Comparison of ENCODE assay signal across 1 fruit fly cellular context in genomic region chr2L:8362273-8362954, dm6.
A peak's percentile ranks its signal among the peaks of the same experiment; 100 is the strongest.
TF ChIP-seq lines count a peak whose summit lies in the region.

CG7627 (minus strand) TSS chr2L:8362469.

TF ChIP-seq in whole organism, embryonic, 481 proteins besides CTCF, POLR2A, EP300 and RAD21 (continued from another document):
- TF ChIP-seq Atf-2 (GFP tag; optimal IDR thresholded peaks at IDR 0.05; lab: Kevin White, UChicago) (peak; percentile 60), mld (GFP tag; IDR thresholded peaks at IDR 0.05; lab: Robert Waterston, UW; ENCODE audit: partially characterized antibody) (no peak), PHDP (tag; optimal IDR thresholded peaks at IDR 0.05; lab: Kevin White, UChicago) (peak; percentile 68), CG17802 (tag; optimal IDR thresholded peaks at IDR 0.05; lab: Kevin White, UChicago) (peak; percentile 34), lab (GFP tag; optimal IDR thresholded peaks at IDR 0.05; lab: Kevin White, UChicago) (peak; percentile 88), CG10321 (GFP tag; IDR thresholded peaks at IDR 0.05; lab: Robert Waterston, UW) (no peak), dmrt11E (tag; optimal IDR thresholded peaks at IDR 0.05; lab: Kevin White, UChicago) (peak; percentile 62), cwo (GFP tag; optimal IDR thresholded peaks at IDR 0.05; lab: Kevin White, UChicago) (peak; percentile 83), CG12744 (GFP tag; optimal IDR thresholded peaks at IDR 0.05; lab: Kevin White, UChicago) (peak; percentile 6), Sox100B (GFP tag; optimal IDR thresholded peaks at IDR 0.05; lab: Kevin White, UChicago) (peak; percentile 79), CG15073 (GFP tag; optimal IDR thresholded peaks at IDR 0.05; lab: Kevin White, UChicago) (peak; percentile 15), CG2875 (GFP tag; optimal IDR thresholded peaks at IDR 0.05; lab: Kevin White, UChicago) (peak; percentile 54), Nf-YB (GFP tag; optimal IDR thresholded peaks at IDR 0.05; lab: Kevin White, UChicago) (peak; percentile 26), CG12155 (GFP tag; optimal IDR thresholded peaks at IDR 0.05; lab: Kevin White, UChicago) (peak; percentile 53), Ets97D (GFP tag; optimal IDR thresholded peaks at IDR 0.05; lab: Kevin White, UChicago) (peak; percentile 42), stwl (tag; optimal IDR thresholded peaks at IDR 0.05; lab: Kevin White, UChicago) (no peak), CG30403 (GFP tag; optimal IDR thresholded peaks at IDR 0.05; lab: Kevin White, UChicago) (peak; percentile 83), CG9932 (GFP tag; IDR thresholded peaks at IDR 0.05; lab: Robert Waterston, UW) (peak; percentile 83), CG31224 (GFP tag; IDR thresholded peaks at IDR 0.05; lab: Robert Waterston, UW) (peak; percentile 96), Fer1 (GFP tag; optimal IDR thresholded peaks at IDR 0.05; lab: Kevin White, UChicago) (peak; percentile 86), oc (tag; optimal IDR thresholded peaks at IDR 0.05; lab: Kevin White, UChicago) (no peak), Gug (GFP tag; IDR thresholded peaks at IDR 0.05; lab: Robert Waterston, UW) (peak; percentile 86), CG16815 (GFP tag; optimal IDR thresholded peaks at IDR 0.05; lab: Kevin White, UChicago) (peak; percentile 76), HLHmδ (GFP tag; optimal IDR thresholded peaks at IDR 0.05; lab: Kevin White, UChicago) (no peak), slp2 (GFP tag; optimal IDR thresholded peaks at IDR 0.05; lab: Kevin White, UChicago) (peak; percentile 12), CG7963 (GFP tag; IDR thresholded peaks at IDR 0.05; lab: Robert Waterston, UW; ENCODE audit: partially characterized antibody) (no peak), CG10959 (GFP tag; IDR thresholded peaks at IDR 0.05; lab: Robert Waterston, UW) (peak; percentile 45; the same call in 1 of the 2 replicates), CG7745 (tag; optimal IDR thresholded peaks at IDR 0.05; lab: Kevin White, UChicago) (no peak), CG13624 (GFP tag; optimal IDR thresholded peaks at IDR 0.05; lab: Kevin White, UChicago) (peak; percentile 45), CG7271 (tag; optimal IDR thresholded peaks at IDR 0.05; lab: Kevin White, UChicago) (no peak), CG33557 (GFP tag; optimal IDR thresholded peaks at IDR 0.05; lab: Kevin White, UChicago) (peak; percentile 43), ab (GFP tag; optimal IDR thresholded peaks at IDR 0.05; lab: Kevin White, UChicago) (peak; percentile 72), nerfin-1 (tag; optimal IDR thresholded peaks at IDR 0.05; lab: Kevin White, UChicago) (peak; percentile 17), dmrt99B (tag; optimal IDR thresholded peaks at IDR 0.05; lab: Kevin White, UChicago) (peak; percentile 83), Med (GFP tag; lab: Kevin White, UChicago) (peak; percentile 97), tup (GFP tag; optimal IDR thresholded peaks at IDR 0.05; lab: Kevin White, UChicago) (peak; percentile 41), bab2 (GFP tag; optimal IDR thresholded peaks at IDR 0.05; lab: Kevin White, UChicago) (peak; percentile 74), hth (optimal IDR thresholded peaks at IDR 0.05; lab: Kevin White, UChicago) (no peak), Antp (GFP tag; optimal IDR thresholded peaks at IDR 0.05; lab: Kevin White, UChicago) (peak; percentile 70), CG18011 (GFP tag; optimal IDR thresholded peaks at IDR 0.05; lab: Kevin White, UChicago) (peak; percentile 26), E2f1 (GFP tag; IDR thresholded peaks at IDR 0.05; lab: Robert Waterston, UW) (peak; percentile 63), ken (GFP tag; IDR thresholded peaks at IDR 0.05; lab: Robert Waterston, UW) (0 out of 3 replicates have a peak, but pooled peaks have one; percentile 53), Scr (GFP tag; IDR thresholded peaks at IDR 0.05; lab: Robert Waterston, UW; ENCODE audit: partially characterized antibody) (0 out of 2 replicates have a peak, but pooled peaks have one; percentile 26), Hr78 (GFP tag; optimal IDR thresholded peaks at IDR 0.05; lab: Kevin White, UChicago) (peak in 1 of 2 experiments; percentile 15), ind (GFP tag; optimal IDR thresholded peaks at IDR 0.05; lab: Kevin White, UChicago) (peak; percentile 78), gsb-n (tag; optimal IDR thresholded peaks at IDR 0.05; lab: Kevin White, UChicago) (peak; percentile 19), chm (GFP tag; IDR thresholded peaks at IDR 0.05; lab: Robert Waterston, UW) (peak; percentile 72; the same call in 1 of the 2 replicates), psq (GFP tag; optimal IDR thresholded peaks at IDR 0.05; lab: Kevin White, UChicago) (no peak), peb (GFP tag; IDR thresholded peaks at IDR 0.05; lab: Robert Waterston, UW) (peak; percentile 65), CG18619 (GFP tag; optimal IDR thresholded peaks at IDR 0.05; lab: Kevin White, UChicago) (peak; percentile 71), vvl (GFP tag; IDR thresholded peaks at IDR 0.05; lab: Robert Waterston, UW) (peak; percentile 83), CG7839 (tag; optimal IDR thresholded peaks at IDR 0.05; lab: Kevin White, UChicago) (peak; percentile 80), caup (GFP tag; optimal IDR thresholded peaks at IDR 0.05; lab: Kevin White, UChicago; ENCODE audit: severe bottlenecking) (peak; percentile 73), phol (tag; optimal IDR thresholded peaks at IDR 0.05; lab: Kevin White, UChicago) (peak; percentile 70), trh (GFP tag; optimal IDR thresholded peaks at IDR 0.05; lab: Kevin White, UChicago) (peak; percentile 34), pros (GFP tag; optimal IDR thresholded peaks at IDR 0.05; lab: Kevin White, UChicago) (no peak), CG9215 (GFP tag; IDR thresholded peaks at IDR 0.05; lab: Robert Waterston, UW) (peak; percentile 69), toy (GFP tag; IDR thresholded peaks at IDR 0.05; lab: Robert Waterston, UW) (peak; percentile 54; the same call in 1 of the 2 replicates), CG9437 (GFP tag; optimal IDR thresholded peaks at IDR 0.05; lab: Kevin White, UChicago) (peak; percentile 67), fd96Cb (tag; optimal IDR thresholded peaks at IDR 0.05; lab: Kevin White, UChicago) (peak; percentile 68), fd64A (GFP tag; optimal IDR thresholded peaks at IDR 0.05; lab: Kevin White, UChicago) (no peak), tgo (GFP tag; IDR thresholded peaks at IDR 0.05; lab: Robert Waterston, UW) (peak; percentile 74), Dip3 (GFP tag; optimal IDR thresholded peaks at IDR 0.05; lab: Kevin White, UChicago) (peak; percentile 73), CG13424 (tag; optimal IDR thresholded peaks at IDR 0.05; lab: Kevin White, UChicago) (peak; percentile 78), MBD-R2 (GFP tag; IDR thresholded peaks at IDR 0.05; lab: Robert Waterston, UW) (no peak; the same call in 1 of the 2 replicates), CG1233 (GFP tag; optimal IDR thresholded peaks at IDR 0.05; lab: Kevin White, UChicago) (peak; percentile 54), CG10431 (GFP tag; optimal IDR thresholded peaks at IDR 0.05; lab: Kevin White, UChicago) (no peak), cad (GFP tag; optimal IDR thresholded peaks at IDR 0.05; lab: Kevin White, UChicago) (no peak), CG42726 (GFP tag; IDR thresholded peaks at IDR 0.05; lab: Robert Waterston, UW; ENCODE audit: partially characterized antibody) (0 out of 2 replicates have a peak, but pooled peaks have one; percentile 42), tll (GFP tag; optimal IDR thresholded peaks at IDR 0.05; lab: Kevin White, UChicago) (no peak), insv (GFP tag; optimal IDR thresholded peaks at IDR 0.05; lab: Kevin White, UChicago) (peak in 1 of 2 experiments; percentile 82), Deaf1 (tag; optimal IDR thresholded peaks at IDR 0.05; lab: Kevin White, UChicago) (peak; percentile 97), Pdp1 (GFP tag; optimal IDR thresholded peaks at IDR 0.05; lab: Kevin White, UChicago) (peak; percentile 35 to 70), CrebB (tag; optimal IDR thresholded peaks at IDR 0.05; lab: Kevin White, UChicago) (peak; percentile 64), CG12659 (GFP tag; optimal IDR thresholded peaks at IDR 0.05; lab: Kevin White, UChicago) (peak; percentile 73), vnd (GFP tag; IDR thresholded peaks at IDR 0.05; lab: Robert Waterston, UW; ENCODE audit: partially characterized antibody) (no peak), row (GFP tag; IDR thresholded peaks at IDR 0.05; lab: Robert Waterston, UW) (peak; percentile 94), CG7357 (GFP tag; IDR thresholded peaks at IDR 0.05; lab: Robert Waterston, UW) (peak; percentile 73; the same call in 2 of the 3 replicates), pum (GFP tag; optimal IDR thresholded peaks at IDR 0.05; lab: Kevin White, UChicago) (peak; percentile 63), HLH4C (GFP tag; IDR thresholded peaks at IDR 0.05; lab: Robert Waterston, UW; ENCODE audit: partially characterized antibody) (no peak), tna (GFP tag; IDR thresholded peaks at IDR 0.05; lab: Robert Waterston, UW; ENCODE audit: partially characterized antibody) (no peak), inv (GFP tag; IDR thresholded peaks at IDR 0.05; lab: Robert Waterston, UW; ENCODE audit: partially characterized antibody) (no peak), gfzf (GFP tag; optimal IDR thresholded peaks at IDR 0.05; lab: Kevin White, UChicago) (no peak), CG2712 (tag; optimal IDR thresholded peaks at IDR 0.05; lab: Kevin White, UChicago) (peak; percentile 79), mirr (GFP tag; optimal IDR thresholded peaks at IDR 0.05; lab: Kevin White, UChicago) (no peak), dimm (GFP tag; IDR thresholded peaks at IDR 0.05; lab: Robert Waterston, UW) (peak; percentile 70; the same call in 1 of the 2 replicates), Mad (GFP tag; optimal IDR thresholded peaks at IDR 0.05; lab: Kevin White, UChicago) (no peak), dati (GFP tag; IDR thresholded peaks at IDR 0.05; lab: Robert Waterston, UW) (peak; percentile 61; the same call in 1 of the 2 replicates), Asciz (GFP tag; optimal IDR thresholded peaks at IDR 0.05; lab: Kevin White, UChicago) (peak; percentile 66), CG17328 (GFP tag; IDR thresholded peaks at IDR 0.05; lab: Robert Waterston, UW) (peak; percentile 80), CG1529 (GFP tag; optimal IDR thresholded peaks at IDR 0.05; lab: Kevin White, UChicago) (peak; percentile 20), CG6654 (GFP tag; optimal IDR thresholded peaks at IDR 0.05; lab: Kevin White, UChicago) (peak; percentile 53), ato (GFP tag; IDR thresholded peaks at IDR 0.05; lab: Robert Waterston, UW; ENCODE audit: partially characterized antibody) (no peak), sim (GFP tag; IDR thresholded peaks at IDR 0.05; lab: Robert Waterston, UW) (peak; percentile 57), ems (GFP tag; optimal IDR thresholded peaks at IDR 0.05; lab: Kevin White, UChicago) (peak; percentile 67), scrt (GFP tag; optimal IDR thresholded peaks at IDR 0.05; lab: Kevin White, UChicago) (peak; percentile 51), emc (GFP tag; optimal IDR thresholded peaks at IDR 0.05; lab: Kevin White, UChicago) (peak; percentile 39), CG6175 (GFP tag; IDR thresholded peaks at IDR 0.05; lab: Robert Waterston, UW) (peak; percentile 74; the same call in 2 of the 3 replicates), ac (GFP tag; optimal IDR thresholded peaks at IDR 0.05; lab: Kevin White, UChicago) (no peak), fd3F (GFP tag; optimal IDR thresholded peaks at IDR 0.05; lab: Kevin White, UChicago) (peak; percentile 60), Hr3 (GFP tag; optimal IDR thresholded peaks at IDR 0.05; lab: Kevin White, UChicago) (peak; percentile 62), chif (GFP tag; optimal IDR thresholded peaks at IDR 0.05; lab: Kevin White, UChicago) (peak; percentile 56 to 76), pho (GFP tag; optimal IDR thresholded peaks at IDR 0.05; lab: Kevin White, UChicago) (peak; percentile 59), D19A (tag; optimal IDR thresholded peaks at IDR 0.05; lab: Kevin White, UChicago) (peak; percentile 33), nerfin-2 (GFP tag; IDR thresholded peaks at IDR 0.05; lab: Robert Waterston, UW; ENCODE audit: partially characterized antibody) (no peak), Poxn (GFP tag; IDR thresholded peaks at IDR 0.05; lab: Robert Waterston, UW) (peak; percentile 70), eyg (GFP tag; optimal IDR thresholded peaks at IDR 0.05; lab: Kevin White, UChicago) (peak; percentile 50), CG15479 (GFP tag; optimal IDR thresholded peaks at IDR 0.05; lab: Kevin White, UChicago) (no peak), Blimp-1 (GFP tag; optimal IDR thresholded peaks at IDR 0.05; lab: Kevin White, UChicago) (peak; percentile 66), CG17912 (GFP tag; optimal IDR thresholded peaks at IDR 0.05; lab: Kevin White, UChicago) (peak; percentile 24), sob (GFP tag; IDR thresholded peaks at IDR 0.05; lab: Robert Waterston, UW) (peak; percentile 64), CG5953 (GFP tag; IDR thresholded peaks at IDR 0.05; lab: Robert Waterston, UW) (no peak), lilli (GFP tag; optimal IDR thresholded peaks at IDR 0.05; lab: Kevin White, UChicago) (peak; percentile 89), CG17829 (tag; optimal IDR thresholded peaks at IDR 0.05; lab: Kevin White, UChicago) (peak; percentile 72), CG3065 (GFP tag; optimal IDR thresholded peaks at IDR 0.05; lab: Kevin White, UChicago) (no peak), fu2 (GFP tag; optimal IDR thresholded peaks at IDR 0.05; lab: Kevin White, UChicago) (peak; percentile 77)
TF ChIP-seq in whole organism, embryonic: peak in this region for 367.
